Worm (Caenorhabditis elegans) whole organism, L4 larva: ENCODE measurements around the gene C01B10.9.

Source experiments
- F10B5.3 ChIP-seq: sonication (generic microtip); optimal IDR thresholded peaks from 2 replicates; lab custom pipeline; 2016; ENCODE audit warnings: mild to moderate bottlenecking, missing genetic modification characterization, missing compliant biosample characterization
- F37D6.2 ChIP-seq: sonication (generic microtip); optimal IDR thresholded peaks from 2 replicates; lab custom pipeline; 2016; ENCODE audit warnings: mild to moderate bottlenecking, missing genetic modification characterization, missing compliant biosample characterization
- F49E8.2 ChIP-seq: sonication (generic microtip); optimal IDR thresholded peaks from 2 replicates; lab custom pipeline; 2016; ENCODE audit warnings: missing compliant biosample characterization, mild to moderate bottlenecking, missing genetic modification characterization, borderline replicate concordance
- R02D3.7 ChIP-seq: fragments of 150-350 bp; sonication (generic microtip); optimal IDR thresholded peaks from 3 replicates; lab custom pipeline; 2014; ENCODE audit warnings: missing biosample characterization, missing genetic modification characterization
- Y105C5A.15 ChIP-seq: fragments of 200-800 bp; sonication (Bioruptor generic); IDR thresholded peaks from 2 replicates; pipeline ENCODE4 v1.3.6; 2022; ENCODE audit warnings: missing genetic modification characterization, missing compliant biosample characterization
- ZK337.2 ChIP-seq: fragments of 200-800 bp; sonication (Bioruptor generic); IDR thresholded peaks from 2 replicates; pipeline ENCODE4 v1.3.6; 2022; ENCODE audit warnings: missing genetic modification reagents, missing genetic modification characterization, missing compliant biosample characterization
- ZK546.5 ChIP-seq, 2 experiments: sonication (generic microtip); optimal IDR thresholded peaks; 2 replicates each; lab custom pipeline; 2017; ENCODE audit warnings: missing biosample characterization in 2 of 2, missing genetic modification characterization in 2 of 2
- aly-2 ChIP-seq: sonication (generic microtip); optimal IDR thresholded peaks from 2 replicates; lab custom pipeline; 2018; ENCODE audit warnings: missing biosample characterization, missing genetic modification characterization
- ama-1 ChIP-seq: fragments of 150-350 bp; optimal IDR thresholded peaks from 2 replicates; lab custom pipeline; 2014; ENCODE audit warnings: inconsistent platforms, mixed read lengths
- arid-1 ChIP-seq: fragments of 200-800 bp; sonication (Bioruptor generic); conservative IDR thresholded peaks from 2 replicates; pipeline ENCODE4 v1.3.6; 2022; ENCODE audit warnings: missing genetic modification reagents, missing genetic modification characterization, missing compliant biosample characterization
- ceh-28 ChIP-seq: fragments of 150-350 bp; optimal IDR thresholded peaks from 2 replicates; lab custom pipeline; 2014; ENCODE audit warnings: missing biosample characterization, missing genetic modification reagents, missing genetic modification characterization
- ceh-44 ChIP-seq: fragments of 200-800 bp; sonication (Bioruptor generic); IDR thresholded peaks from 2 replicates; pipeline ENCODE4 v1.3.6; 2022; ENCODE audit warnings: missing genetic modification reagents, missing genetic modification characterization, missing compliant biosample characterization
- ces-1 ChIP-seq: fragments of 150-350 bp; sonication (generic microtip); optimal IDR thresholded peaks from 4 replicates; lab custom pipeline; 2014; ENCODE audit warnings: missing biosample characterization, missing genetic modification reagents, missing genetic modification characterization
- daf-16 ChIP-seq, 3 experiments: sonication (generic microtip); optimal IDR thresholded peaks; 2 replicates each; lab custom pipeline; 2016 to 2017; ENCODE audit warnings: missing genetic modification characterization in 3 of 3, missing genetic modification reagents in 3 of 3, mild to moderate bottlenecking in 2 of 3, missing compliant biosample characterization in 2 of 3, missing biosample characterization in 1 of 3, moderate library complexity in 1 of 3
- dmd-6 ChIP-seq: fragments of 200-800 bp; sonication (Bioruptor generic); IDR thresholded peaks from 2 replicates; pipeline ENCODE4 v1.3.6; 2022; ENCODE audit warnings: missing genetic modification reagents, missing genetic modification characterization, missing compliant biosample characterization
- dve-1 ChIP-seq: sonication (generic microtip); optimal IDR thresholded peaks from 2 replicates; lab custom pipeline; 2017; ENCODE audit warnings: antibody characterized with exemption, mild to moderate bottlenecking, missing genetic modification characterization, missing compliant biosample characterization; ENCODE audit not compliant: insufficient read depth
- egl-27 ChIP-seq: sonication (generic microtip); optimal IDR thresholded peaks from 3 replicates; lab custom pipeline; 2017; ENCODE audit warnings: missing biosample characterization, missing genetic modification reagents, missing genetic modification characterization
- fkh-10 ChIP-seq: fragments of 150-350 bp; optimal IDR thresholded peaks from 2 replicates; lab custom pipeline; 2014; ENCODE audit warnings: missing biosample characterization, missing genetic modification reagents, missing genetic modification characterization
- hif-1 ChIP-seq, 2 experiments: sonication (generic microtip); optimal IDR thresholded peaks; 2 replicates each; lab custom pipeline; 2016 to 2017; ENCODE audit warnings: missing compliant biosample characterization in 2 of 2, missing genetic modification characterization in 2 of 2, missing genetic modification reagents in 2 of 2, missing genotype in 2 of 2, mild to moderate bottlenecking in 1 of 2
- hlh-11 ChIP-seq: fragments of 200-800 bp; sonication (Bioruptor generic); optimal IDR thresholded peaks from 2 replicates; lab custom pipeline; 2018; ENCODE audit warnings: mild to moderate bottlenecking, missing genetic modification characterization, missing compliant biosample characterization
- hlh-30 ChIP-seq: sonication (generic microtip); optimal IDR thresholded peaks from 2 replicates; lab custom pipeline; 2017; ENCODE audit warnings: antibody characterized with exemption, mild to moderate bottlenecking, missing genetic modification characterization, missing compliant biosample characterization; ENCODE audit not compliant: insufficient read depth
- lin-1 ChIP-seq: fragments of 200-800 bp; sonication (Bioruptor generic); IDR thresholded peaks from 2 replicates; pipeline ENCODE4 v1.3.6; 2022; ENCODE audit warnings: missing genetic modification reagents, missing genetic modification characterization, missing compliant biosample characterization
- lin-29 ChIP-seq: fragments of 200-800 bp; sonication (Bioruptor generic); IDR thresholded peaks from 2 replicates; pipeline ENCODE4 v1.3.6; 2022; ENCODE audit warnings: missing genetic modification reagents, missing genetic modification characterization, missing compliant biosample characterization
- lin-38 ChIP-seq: fragments of 200-800 bp; sonication (Bioruptor generic); IDR thresholded peaks from 2 replicates; pipeline ENCODE4 v1.3.6; 2022; ENCODE audit warnings: missing genetic modification reagents, missing genetic modification characterization, missing compliant biosample characterization
- lir-3 ChIP-seq: sonication (generic microtip); optimal IDR thresholded peaks from 2 replicates; lab custom pipeline; 2016; ENCODE audit warnings: mild to moderate bottlenecking, missing genetic modification characterization, missing compliant biosample characterization
- lsy-2 ChIP-seq, 2 experiments: fragments of 150-350 bp in 1 of 2; sonication (generic microtip) in 1 of 2; optimal IDR thresholded peaks; 2 replicates each; lab custom pipeline; 2014 to 2017; ENCODE audit warnings: missing biosample characterization in 2 of 2, missing genetic modification characterization in 2 of 2
- madf-9 ChIP-seq: fragments of 200-800 bp; sonication (Bioruptor generic); conservative IDR thresholded peaks from 2 replicates; pipeline ENCODE4 v1.3.6; 2022; ENCODE audit warnings: missing genetic modification reagents, missing genetic modification characterization, missing compliant biosample characterization
- mdl-1 ChIP-seq, 2 experiments: fragments of 150-350 bp in 1 of 2; sonication (generic microtip) in 1 of 2; optimal IDR thresholded peaks; 2 replicates each; lab custom pipeline; 2014 to 2017; ENCODE audit warnings: missing biosample characterization in 2 of 2, missing genetic modification characterization in 2 of 2
- mep-1 ChIP-seq: fragments of 150-350 bp; sonication (generic microtip); optimal IDR thresholded peaks from 3 replicates; lab custom pipeline; 2014; ENCODE audit warnings: missing biosample characterization, missing genetic modification characterization
- mes-2 ChIP-seq: sonication (generic microtip); optimal IDR thresholded peaks from 2 replicates; lab custom pipeline; 2016; ENCODE audit warnings: missing genotype, mild to moderate bottlenecking, missing genetic modification characterization, missing compliant biosample characterization; ENCODE audit not compliant: poor library complexity, severe bottlenecking
- mxl-2 ChIP-seq: fragments of 200-800 bp; sonication (Bioruptor generic); conservative IDR thresholded peaks from 2 replicates; pipeline ENCODE4 v1.3.6; 2022; ENCODE audit warnings: missing genetic modification reagents, missing genetic modification characterization, missing compliant biosample characterization
- mxl-3 ChIP-seq: fragments of 200-800 bp; sonication (Bioruptor generic); optimal IDR thresholded peaks from 2 replicates; lab custom pipeline; 2018; ENCODE audit warnings: mild to moderate bottlenecking, missing genetic modification characterization, missing compliant biosample characterization
- nhr-10 ChIP-seq: fragments of 150-350 bp; optimal IDR thresholded peaks from 2 replicates; lab custom pipeline; 2014; ENCODE audit warnings: missing biosample characterization, missing genetic modification characterization
- nhr-102 ChIP-seq: sonication (generic microtip); optimal IDR thresholded peaks from 2 replicates; lab custom pipeline; 2016; ENCODE audit warnings: mild to moderate bottlenecking, missing genetic modification characterization, moderate library complexity, missing compliant biosample characterization
- nhr-111 ChIP-seq: fragments of 200-800 bp; sonication (Bioruptor generic); optimal IDR thresholded peaks from 2 replicates; lab custom pipeline; 2018; ENCODE audit warnings: mild to moderate bottlenecking, missing genetic modification characterization, missing compliant biosample characterization
- nhr-42 ChIP-seq: fragments of 200-800 bp; sonication (Bioruptor generic); IDR thresholded peaks from 2 replicates; pipeline ENCODE4 v1.3.6; 2022; ENCODE audit warnings: missing genetic modification characterization, missing compliant biosample characterization
- pha-4 ChIP-seq, 2 experiments: fragments of 150-350 bp in 1 of 2; fragments of 200-800 bp in 1 of 2; sonication (Bioruptor generic) in 1 of 2; IDR thresholded peaks in 1 of 2; optimal IDR thresholded peaks in 1 of 2; 2 replicates each; pipeline versions ENCODE4 v1.3.6 to Lab custom; 2014 to 2022; ENCODE audit warnings: missing genetic modification characterization in 2 of 2, missing genetic modification reagents in 2 of 2, missing biosample characterization in 1 of 2, missing compliant biosample characterization in 1 of 2
- pqm-1 ChIP-seq: sonication (generic microtip); optimal IDR thresholded peaks from 2 replicates; lab custom pipeline; 2017; ENCODE audit warnings: missing biosample characterization, missing genetic modification characterization
- sdz-12 ChIP-seq: fragments of 200-800 bp; sonication (Bioruptor generic); optimal IDR thresholded peaks from 2 replicates; lab custom pipeline; 2018; ENCODE audit warnings: mild to moderate bottlenecking, missing genetic modification characterization, missing compliant biosample characterization
- snpc-1.2 ChIP-seq: fragments of 200-800 bp; sonication (Bioruptor generic); IDR thresholded peaks from 2 replicates; pipeline ENCODE4 v1.3.6; 2022; ENCODE audit warnings: missing genetic modification reagents, missing genetic modification characterization, missing compliant biosample characterization
- tag-97 ChIP-seq: fragments of 200-800 bp; sonication (Bioruptor generic); IDR thresholded peaks from 2 replicates; pipeline ENCODE4 v1.3.6; 2022; ENCODE audit warnings: missing genetic modification characterization, missing compliant biosample characterization
- unc-62 ChIP-seq, 3 experiments: fragments of 150-350 bp in 1 of 3; sonication (generic microtip); optimal IDR thresholded peaks in 2 of 3; peaks in 1 of 3; 1 replicate in 1 of 3; 2 replicates in 2 of 3; lab custom pipeline; 2014 to 2017; ENCODE audit warnings: missing biosample characterization in 3 of 3, missing genetic modification characterization in 3 of 3, missing genetic modification reagents in 3 of 3, missing genotype in 1 of 3
- zfp-2 ChIP-seq: sonication (generic microtip); optimal IDR thresholded peaks from 2 replicates; lab custom pipeline; 2016; ENCODE audit warnings: mild to moderate bottlenecking, missing genetic modification characterization, missing compliant biosample characterization

The C01B10.9 gene

ce11 chrIV:6618607-6619006, 13.4 kb upstream of the C01B10.9 start:
- TF ChIP-seq F49E8.2 (tag; lab: Kevin White, UChicago) (no peak), Y105C5A.15 (GFP tag; lab: Robert Waterston, UW) (no peak), arid-1 (no peak), sdz-12 (GFP tag; lab: Kevin White, UChicago) (no peak), ama-1 (lab: Kevin White, UChicago) (no peak), mdl-1 (tag; optimal IDR thresholded peaks at IDR 0.05; lab: Kevin White, UChicago) (no peak), F10B5.3 (no peak), mxl-2 (GFP tag; lab: Robert Waterston, UW) (no peak), mxl-3 (peak; percentile 17), ceh-44 (GFP tag; lab: Robert Waterston, UW) (no peak), ceh-28 (tag; lab: Kevin White, UChicago) (no peak), lin-38 (GFP tag; lab: Robert Waterston, UW) (peak; percentile 54), hif-1 (tag; optimal IDR thresholded peaks at IDR 0.05; lab: Kevin White, UChicago) (peak in 1 of 2 experiments; percentile 12), nhr-10 (tag; lab: Kevin White, UChicago) (no peak), tag-97 (no peak), nhr-111 (GFP tag; lab: Kevin White, UChicago) (no peak), mes-2 (tag; lab: Kevin White, UChicago) (no peak), fkh-10 (GFP tag; lab: Kevin White, UChicago) (no peak), hlh-11 (tag; lab: Kevin White, UChicago) (peak; percentile 72), aly-2 (tag; lab: Kevin White, UChicago) (no peak), zfp-2 (tag; lab: Kevin White, UChicago) (no peak), pha-4 (GFP tag; IDR thresholded peaks at IDR 0.05; lab: Robert Waterston, UW) (peak; percentile 52; the same call in 1 of the 2 replicates), pha-4 (tag; optimal IDR thresholded peaks at IDR 0.05; lab: Kevin White, UChicago) (no peak), lin-1 (GFP tag; lab: Robert Waterston, UW) (no peak), R02D3.7 (no peak), egl-27 (no peak), madf-9 (GFP tag; lab: Robert Waterston, UW) (no peak), nhr-42 (no peak), dmd-6 (peak; percentile 18; the same call in 1 of the 2 replicates), F37D6.2 (no peak), lin-29 (GFP tag; lab: Robert Waterston, UW) (no peak), hlh-30 (tag; lab: Kevin White, UChicago) (peak; percentile 62), ZK337.2 (GFP tag; lab: Robert Waterston, UW) (no peak), nhr-102 (tag; lab: Kevin White, UChicago) (no peak), ces-1 (GFP tag; lab: Kevin White, UChicago) (no peak), snpc-1.2 (GFP tag; lab: Robert Waterston, UW) (no peak), pqm-1 (tag; lab: Kevin White, UChicago) (no peak), dve-1 (peak; percentile 28), lsy-2 (tag; optimal IDR thresholded peaks at IDR 0.05; lab: Kevin White, UChicago) (peak in 1 of 2 experiments; percentile 34), daf-16 (GFP tag; optimal IDR thresholded peaks at IDR 0.05; lab: Kevin White, UChicago) (no peak), daf-16 (tag; optimal IDR thresholded peaks at IDR 0.05; lab: Kevin White, UChicago) (peak; percentile 26), lir-3 (tag; lab: Kevin White, UChicago) (no peak), mep-1 (tag; lab: Kevin White, UChicago) (peak; percentile 29), ZK546.5 (tag; optimal IDR thresholded peaks at IDR 0.05; lab: Kevin White, UChicago) (no peak), unc-62 (GFP tag; optimal IDR thresholded peaks at IDR 0.05 in 1 of 2; lab: Kevin White, UChicago) (no peak), unc-62 (tag; optimal IDR thresholded peaks at IDR 0.05; lab: Kevin White, UChicago) (no peak)
